Fruit fly (Drosophila melanogaster): ENCODE results near the gene trh.

Gene trh

DNA sequence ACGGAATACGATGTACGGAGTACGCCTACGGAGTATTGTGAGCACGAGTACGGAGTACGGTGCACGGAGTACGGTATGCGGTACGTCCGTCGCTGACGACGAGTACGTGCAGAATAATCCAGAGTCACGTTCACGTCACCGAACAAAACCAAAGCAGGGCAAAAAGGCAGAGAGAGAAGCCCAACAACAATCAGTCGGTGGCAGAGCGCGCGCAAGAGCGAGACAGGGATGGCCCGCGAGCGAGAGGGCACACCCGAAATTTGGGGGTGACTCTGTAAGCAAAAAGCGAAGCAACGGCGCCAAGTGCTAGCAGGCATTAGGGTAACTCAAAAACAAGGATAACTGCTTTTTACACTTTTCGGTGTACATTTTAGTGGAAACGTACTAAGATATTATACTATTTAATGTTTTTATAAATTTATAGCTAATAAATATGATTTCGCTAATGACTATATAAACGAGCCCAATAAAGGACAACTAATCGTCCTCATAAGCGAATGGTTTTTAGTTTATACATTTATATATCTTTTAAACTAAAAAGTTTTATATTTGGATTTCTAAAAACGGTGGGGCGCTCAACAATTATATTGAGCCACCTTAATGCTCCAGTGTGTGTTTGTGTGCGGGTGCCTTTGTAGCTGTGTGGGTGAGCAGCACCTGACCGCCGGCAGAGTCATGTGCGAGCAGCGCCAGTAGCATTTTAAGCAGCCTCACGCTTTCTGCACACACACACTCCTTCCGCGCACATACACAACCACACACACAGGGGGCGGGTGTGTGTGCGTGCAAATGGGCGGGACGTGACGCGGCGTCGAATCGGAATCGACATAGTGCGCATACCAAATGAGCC, 15.0 kb downstream of the trh start (continued):
- peak; percentile 33 for TF ChIP-seq trh (GFP tag; optimal IDR thresholded peaks at IDR 0.05)
- no peak for TF ChIP-seq dati (GFP tag; IDR thresholded peaks at IDR 0.05)
- no peak for TF ChIP-seq sr (GFP tag; IDR thresholded peaks at IDR 0.05)
- TF ChIP-seq cas (GFP tag; IDR thresholded peaks at IDR 0.05): peak; percentile 27; the same call in 1 of the 2 replicates
- peak; percentile 11; the same call in 1 of the 2 replicates for TF ChIP-seq gsb (GFP tag; IDR thresholded peaks at IDR 0.05)
- TF ChIP-seq unpg (GFP tag; optimal IDR thresholded peaks at IDR 0.05): peak; percentile 95
- peak; percentile 79 for TF ChIP-seq ind (GFP tag; optimal IDR thresholded peaks at IDR 0.05)
- peak; percentile 79 for TF ChIP-seq CG30431 (GFP tag; optimal IDR thresholded peaks at IDR 0.05)
- no peak for TF ChIP-seq HLH54F (GFP tag; optimal IDR thresholded peaks at IDR 0.05)
- TF ChIP-seq Usf (GFP tag; optimal IDR thresholded peaks at IDR 0.05): peak; percentile 75
- peak; percentile 76 for TF ChIP-seq CrebB (tag; optimal IDR thresholded peaks at IDR 0.05)
- TF ChIP-seq zf30C (GFP tag; optimal IDR thresholded peaks at IDR 0.05): no peak
- TF ChIP-seq CG11085 (GFP tag; IDR thresholded peaks at IDR 0.05): peak; percentile 69
- no peak for TF ChIP-seq grn (GFP tag; optimal IDR thresholded peaks at IDR 0.05)
- peak; percentile 82 for TF ChIP-seq sens (GFP tag)
- peak; percentile 79 for TF ChIP-seq kah (GFP tag; optimal IDR thresholded peaks at IDR 0.05)
- peak; percentile 79 for TF ChIP-seq twi (tag; optimal IDR thresholded peaks at IDR 0.05)
- peak; percentile 93 for TF ChIP-seq CG15269 (tag; optimal IDR thresholded peaks at IDR 0.05)
- no peak for TF ChIP-seq mam (GFP tag; optimal IDR thresholded peaks at IDR 0.05)
- TF ChIP-seq CG34224 (GFP tag; IDR thresholded peaks at IDR 0.05; ENCODE audit: partially characterized antibody): no peak
- no peak for TF ChIP-seq Neu2 (GFP tag; optimal IDR thresholded peaks at IDR 0.05; ENCODE audit: borderline replicate concordance)
- no peak for TF ChIP-seq CHES-1-like (GFP tag; optimal IDR thresholded peaks at IDR 0.05)
- TF ChIP-seq slbo (GFP tag; IDR thresholded peaks at IDR 0.05): peak; percentile 75
- peak; percentile 96 for TF ChIP-seq CG13424 (tag; optimal IDR thresholded peaks at IDR 0.05)
- TF ChIP-seq CG1602 (GFP tag; optimal IDR thresholded peaks at IDR 0.05): peak; percentile 76
- peak; percentile 75 for TF ChIP-seq Lhr (GFP tag; optimal IDR thresholded peaks at IDR 0.05)
- peak; percentile 71 for TF ChIP-seq CG10366 (GFP tag; IDR thresholded peaks at IDR 0.05)
- TF ChIP-seq Hr39 (optimal IDR thresholded peaks at IDR 0.05): no peak
- TF ChIP-seq pfk (GFP tag; optimal IDR thresholded peaks at IDR 0.05): peak; percentile 28
- 0 out of 2 replicates have a peak, but pooled peaks have one; percentile 26 for TF ChIP-seq dimm (GFP tag; IDR thresholded peaks at IDR 0.05)
- peak; percentile 73 for TF ChIP-seq CG12219 (GFP tag; optimal IDR thresholded peaks at IDR 0.05)
- TF ChIP-seq esg (GFP tag; conservative IDR thresholded peaks at IDR 0.05): peak; percentile 65; the same call in 1 of the 2 replicates
- peak in 1 of 2 experiments; percentile 70 for TF ChIP-seq dpn (GFP tag; optimal IDR thresholded peaks at IDR 0.05)
- TF ChIP-seq CG4424 (GFP tag; optimal IDR thresholded peaks at IDR 0.05): peak; percentile 90
- TF ChIP-seq cg (GFP tag; optimal IDR thresholded peaks at IDR 0.05): no peak
- TF ChIP-seq CG15514 (GFP tag; optimal IDR thresholded peaks at IDR 0.05): peak; percentile 79
- peak; percentile 89 for TF ChIP-seq B-H2 (GFP tag; optimal IDR thresholded peaks at IDR 0.05)
- peak; percentile 91 for TF ChIP-seq CG6854 (GFP tag; optimal IDR thresholded peaks at IDR 0.05)
- peak; percentile 74 for TF ChIP-seq exex (tag; optimal IDR thresholded peaks at IDR 0.05)
- TF ChIP-seq CG9932 (GFP tag; IDR thresholded peaks at IDR 0.05): peak; percentile 64
- peak; percentile 86 for TF ChIP-seq gsb-n (tag; optimal IDR thresholded peaks at IDR 0.05)
- TF ChIP-seq CG8388 (GFP tag; optimal IDR thresholded peaks at IDR 0.05): peak; percentile 92
- no peak for TF ChIP-seq gce (GFP tag; IDR thresholded peaks at IDR 0.05)
- TF ChIP-seq nom (GFP tag; optimal IDR thresholded peaks at IDR 0.05): no peak
- TF ChIP-seq her (GFP tag; optimal IDR thresholded peaks at IDR 0.05): no peak
- peak; percentile 84 for TF ChIP-seq az2 (GFP tag; optimal IDR thresholded peaks at IDR 0.05)
- TF ChIP-seq CG4854 (GFP tag; optimal IDR thresholded peaks at IDR 0.05): peak; percentile 18
- peak; percentile 83 for TF ChIP-seq CG10321 (GFP tag; IDR thresholded peaks at IDR 0.05)
- no peak for TF ChIP-seq CG7745 (tag; optimal IDR thresholded peaks at IDR 0.05)
